Worm (Caenorhabditis elegans) whole organism, L3 larva: Measurements from ENCODE around the gene sel-8.

Source experiments
- R02D3.7 ChIP-seq: fragments of 150-350 bp; optimal IDR thresholded peaks from 2 replicates; lab custom pipeline; 2014; ENCODE audit warnings: missing biosample characterization, missing genetic modification characterization
- ama-1 ChIP-seq: fragments of 150-350 bp; optimal IDR thresholded peaks from 2 replicates; lab custom pipeline; 2018
- ceh-16 ChIP-seq: sonication (generic microtip); optimal IDR thresholded peaks from 2 replicates; lab custom pipeline; 2017; ENCODE audit warnings: missing biosample characterization, missing genetic modification characterization
- ceh-28 ChIP-seq: fragments of 150-350 bp; optimal IDR thresholded peaks from 2 replicates; lab custom pipeline; 2014; ENCODE audit warnings: missing biosample characterization, missing genetic modification reagents, missing genetic modification characterization
- ceh-82 ChIP-seq: fragments of 150-350 bp; optimal IDR thresholded peaks from 2 replicates; lab custom pipeline; 2014; ENCODE audit warnings: missing biosample characterization, missing genetic modification characterization
- ceh-9 ChIP-seq: sonication (generic microtip); optimal IDR thresholded peaks from 2 replicates; lab custom pipeline; 2018; ENCODE audit warnings: missing biosample characterization, missing genetic modification characterization
- daf-12 ChIP-seq: fragments of 150-350 bp; optimal IDR thresholded peaks from 2 replicates; lab custom pipeline; 2014; ENCODE audit warnings: missing biosample characterization, missing genetic modification reagents, missing genetic modification characterization
- egl-27 ChIP-seq: sonication (generic microtip); optimal IDR thresholded peaks from 4 replicates; lab custom pipeline; 2017; ENCODE audit warnings: missing biosample characterization, missing genetic modification reagents, missing genetic modification characterization
- egl-5 ChIP-seq: fragments of 150-350 bp; optimal IDR thresholded peaks from 2 replicates; lab custom pipeline; 2017; ENCODE audit warnings: missing biosample characterization, missing genetic modification reagents, missing genetic modification characterization, inconsistent platforms
- elt-2 ChIP-seq: sonication (generic microtip); optimal IDR thresholded peaks from 2 replicates; lab custom pipeline; 2016; ENCODE audit warnings: missing genetic modification reagents, mild to moderate bottlenecking, missing genetic modification characterization, missing compliant biosample characterization
- eor-1 ChIP-seq, 2 experiments: fragments of 150-350 bp; optimal IDR thresholded peaks; 2 replicates each; lab custom pipeline; 2014 to 2018; ENCODE audit warnings: missing biosample characterization in 2 of 2, missing genetic modification characterization in 2 of 2
- hmg-11 ChIP-seq: sonication (generic microtip); optimal IDR thresholded peaks from 2 replicates; lab custom pipeline; 2016; ENCODE audit warnings: missing genetic modification characterization, missing compliant biosample characterization
- jun-1 ChIP-seq: fragments of 150-350 bp; optimal IDR thresholded peaks from 2 replicates; lab custom pipeline; 2014; ENCODE audit warnings: missing biosample characterization, missing genetic modification reagents, missing genetic modification characterization
- lin-15B ChIP-seq: fragments of 150-350 bp; optimal IDR thresholded peaks from 2 replicates; lab custom pipeline; 2014; ENCODE audit warnings: missing biosample characterization, missing genetic modification characterization
- lin-39 ChIP-seq: fragments of 150-350 bp; optimal IDR thresholded peaks from 2 replicates; lab custom pipeline; 2018; ENCODE audit warnings: missing biosample characterization, missing genetic modification reagents, missing genetic modification characterization
- mdl-1 ChIP-seq: fragments of 150-350 bp; optimal IDR thresholded peaks from 2 replicates; lab custom pipeline; 2014; ENCODE audit warnings: missing biosample characterization, missing genetic modification characterization
- mml-1 ChIP-seq: fragments of 150-350 bp; sonication (generic microtip); optimal IDR thresholded peaks from 3 replicates; lab custom pipeline; 2014; ENCODE audit warnings: missing biosample characterization, missing genetic modification characterization
- nfya-1 ChIP-seq: sonication (generic microtip); optimal IDR thresholded peaks from 2 replicates; lab custom pipeline; 2017; ENCODE audit warnings: missing genetic modification characterization, mild to moderate bottlenecking, missing compliant biosample characterization, antibody characterized with exemption, moderate library complexity; ENCODE audit not compliant: insufficient read depth
- nhr-11 ChIP-seq: fragments of 150-350 bp; optimal IDR thresholded peaks from 2 replicates; lab custom pipeline; 2014; ENCODE audit warnings: missing biosample characterization, missing genetic modification characterization
- nhr-23 ChIP-seq: fragments of 150-350 bp; optimal IDR thresholded peaks from 2 replicates; lab custom pipeline; 2014; ENCODE audit warnings: missing biosample characterization, missing genetic modification reagents, missing genetic modification characterization
- nhr-237 ChIP-seq: fragments of 150-350 bp; optimal IDR thresholded peaks from 2 replicates; lab custom pipeline; 2014; ENCODE audit warnings: missing biosample characterization, missing genetic modification characterization
- nhr-25 ChIP-seq: sonication (generic microtip); optimal IDR thresholded peaks from 2 replicates; lab custom pipeline; 2017; ENCODE audit warnings: missing biosample characterization, missing genetic modification characterization
- nhr-76 ChIP-seq: fragments of 150-350 bp; sonication (generic microtip); optimal IDR thresholded peaks from 5 replicates; lab custom pipeline; 2014; ENCODE audit warnings: missing biosample characterization, missing genetic modification characterization
- nhr-77 ChIP-seq: fragments of 150-350 bp; optimal IDR thresholded peaks from 2 replicates; lab custom pipeline; 2014; ENCODE audit warnings: missing biosample characterization, missing genetic modification characterization
- pha-4 ChIP-seq: fragments of 150-350 bp; optimal IDR thresholded peaks from 2 replicates; lab custom pipeline; 2014; ENCODE audit warnings: missing biosample characterization, missing genetic modification reagents, missing genetic modification characterization
- pqm-1 ChIP-seq: fragments of 150-350 bp; optimal IDR thresholded peaks from 2 replicates; lab custom pipeline; 2017; ENCODE audit warnings: missing biosample characterization, missing genetic modification characterization, inconsistent platforms
- sea-2 ChIP-seq: fragments of 150-350 bp; sonication (generic microtip); optimal IDR thresholded peaks from 4 replicates; lab custom pipeline; 2014; ENCODE audit warnings: missing biosample characterization, missing genetic modification reagents, missing genetic modification characterization
- snpc-4 ChIP-seq: fragments of 150-350 bp; optimal IDR thresholded peaks from 2 replicates; lab custom pipeline; 2014; ENCODE audit warnings: missing biosample characterization, missing genetic modification characterization
- tbx-2 ChIP-seq: sonication (generic microtip); optimal IDR thresholded peaks from 2 replicates; lab custom pipeline; 2016; ENCODE audit warnings: mild to moderate bottlenecking, missing genetic modification characterization, missing compliant biosample characterization
- unc-39 ChIP-seq: sonication (generic microtip); optimal IDR thresholded peaks from 4 replicates; lab custom pipeline; 2017; ENCODE audit warnings: missing biosample characterization, missing genetic modification characterization
- ztf-4 ChIP-seq: fragments of 150-350 bp; optimal IDR thresholded peaks from 2 replicates; lab custom pipeline; 2014; ENCODE audit warnings: missing biosample characterization, missing genetic modification characterization

sel-8 gene

ce11 chrIII:3634873-3635272, 7.9 kb upstream of the sel-8 start:
- TF ChIP-seq mml-1 (tag; lab: Kevin White, UChicago), result no peak
- peak; percentile 91 for TF ChIP-seq nfya-1 (tag; lab: Kevin White, UChicago)
- no peak for TF ChIP-seq ceh-9 (tag; lab: Kevin White, UChicago)

ce11 chrIII:3634158-3634557, 7.2 kb upstream of the sel-8 start:
- no peak for TF ChIP-seq ztf-4
- TF ChIP-seq ceh-28 (tag; lab: Kevin White, UChicago), result no peak
- TF ChIP-seq mml-1 (tag; lab: Kevin White, UChicago), result no peak
- TF ChIP-seq jun-1 (tag; lab: Kevin White, UChicago), result no peak
- TF ChIP-seq nhr-77 (tag; lab: Kevin White, UChicago), result no peak
- TF ChIP-seq ama-1, result no peak
- no peak for TF ChIP-seq unc-39 (tag; lab: Kevin White, UChicago)
- no peak for TF ChIP-seq nfya-1 (tag; lab: Kevin White, UChicago)
- TF ChIP-seq tbx-2, result no peak
- TF ChIP-seq egl-27 (tag; lab: Kevin White, UChicago), result no peak

ce11 chrIII:3632379-3632778, 5.4 kb upstream of the sel-8 start:
- TF ChIP-seq mdl-1 (tag; lab: Kevin White, UChicago) (no peak), egl-5 (tag; lab: Kevin White, UChicago) (no peak), nhr-25 (tag; lab: Kevin White, UChicago) (no peak), nhr-76 (tag; lab: Kevin White, UChicago) (no peak), ceh-82 (tag; lab: Kevin White, UChicago) (no peak), nhr-11 (tag; lab: Kevin White, UChicago) (no peak), pqm-1 (tag; lab: Kevin White, UChicago) (no peak), nhr-237 (no peak), hmg-11 (tag; lab: Kevin White, UChicago) (peak; percentile 17), sea-2 (GFP tag; lab: Kevin White, UChicago) (no peak), daf-12 (tag; lab: Kevin White, UChicago) (no peak), ceh-9 (tag; lab: Kevin White, UChicago) (no peak), nfya-1 (tag; lab: Kevin White, UChicago) (peak; percentile 14), lin-39 (peak; percentile 17)

ce11 chrIII:3630337-3630736, 3.4 kb upstream of the sel-8 start, which contains the start of gene mrps-31:
mrps-31 (minus strand) TSS chrIII:3630372.
- TF ChIP-seq pha-4 (peak; percentile 73), mml-1 (tag; lab: Kevin White, UChicago) (no peak), tbx-2 (no peak), nhr-23 (tag; lab: Kevin White, UChicago) (peak; percentile 43), hmg-11 (tag; lab: Kevin White, UChicago) (peak; percentile 57), lin-39 (peak; percentile 44), ceh-16 (tag; lab: Kevin White, UChicago) (no peak), ceh-28 (tag; lab: Kevin White, UChicago) (no peak), pqm-1 (tag; lab: Kevin White, UChicago) (peak; percentile 78), elt-2 (tag; lab: Kevin White, UChicago) (peak; percentile 99), nfya-1 (tag; lab: Kevin White, UChicago) (peak; percentile 66), R02D3.7 (tag; lab: Kevin White, UChicago) (peak; percentile 3), ama-1 (no peak), lin-15B (tag; lab: Kevin White, UChicago) (peak; percentile 60), snpc-4 (tag; lab: Kevin White, UChicago) (peak; percentile 44)

ce11 chrIII:3623772-3624171, 3.2 kb downstream of the sel-8 start:
- TF ChIP-seq eor-1 (tag; optimal IDR thresholded peaks at IDR 0.05; lab: Kevin White, UChicago) (no peak), hmg-11 (tag; lab: Kevin White, UChicago) (peak; percentile 35), nhr-23 (tag; lab: Kevin White, UChicago) (peak; percentile 16)
